Worm (Caenorhabditis elegans): ENCODE results near the gene mig-15.

mig-15 gene

DNA sequence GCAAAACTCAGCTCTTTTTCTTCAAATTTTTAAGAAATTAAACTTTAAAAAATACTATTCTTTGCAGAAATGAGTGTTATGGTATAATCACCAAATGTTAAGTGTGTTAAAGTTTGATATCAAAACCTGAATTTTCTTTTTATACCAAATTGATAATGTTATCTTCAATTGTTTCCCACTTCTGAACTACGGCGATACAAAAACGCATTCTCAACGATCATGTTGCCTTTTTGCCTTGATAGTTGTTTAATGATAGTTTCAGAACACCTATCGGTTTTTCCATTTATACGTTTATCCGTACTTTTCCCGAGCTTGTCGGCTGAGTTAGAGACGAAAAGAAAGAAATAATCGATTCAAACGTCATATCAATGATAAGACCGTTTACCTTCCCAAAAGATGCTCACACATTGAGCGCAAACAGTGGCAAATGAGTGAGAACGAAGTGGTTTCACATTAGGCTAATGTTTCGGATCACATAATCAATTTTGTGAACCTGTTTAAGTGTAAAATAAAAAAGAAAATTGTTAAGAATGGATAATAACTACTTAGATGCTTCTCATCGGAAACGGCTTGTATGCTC is 46.6 kb upstream of the mig-15 start, which contains the start of gene elt-4:
elt-4 (plus strand) TSS at position 530 of the 580 bp plus-strand sequence.
- TF ChIP-seq unc-55 (GFP tag; optimal IDR thresholded peaks at IDR 0.05) (no peak), gmeb-2 (tag; optimal IDR thresholded peaks at IDR 0.05) (no peak), ceh-24 (tag; optimal IDR thresholded peaks at IDR 0.05) (no peak), lim-6 (tag; optimal IDR thresholded peaks at IDR 0.05) (no peak), odd-2 (tag; optimal IDR thresholded peaks at IDR 0.05) (no peak)

DNA sequence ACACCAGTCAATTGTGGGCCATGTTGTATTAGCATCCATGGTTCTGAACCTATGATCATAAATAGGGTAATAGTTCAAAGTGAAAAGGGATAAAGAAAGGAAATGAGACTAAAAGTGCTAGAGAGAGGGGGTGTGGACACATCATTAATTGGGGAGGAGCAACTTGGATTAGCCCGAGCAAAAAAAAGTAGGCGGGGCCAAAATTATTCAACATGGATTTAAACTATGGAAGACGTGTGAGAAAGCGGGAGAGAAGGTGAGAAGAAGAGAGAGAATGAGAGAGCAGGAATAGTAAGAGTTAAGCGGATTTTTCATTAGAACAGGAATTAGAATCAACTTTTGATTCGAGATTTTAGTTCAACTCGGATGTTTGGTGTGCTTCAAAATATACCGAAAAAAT is 35.1 kb upstream of the mig-15 start, which contains the start of gene C39B10.1:
C39B10.1 (minus strand) TSS at position 101 of the 400 bp plus-strand sequence.
- TF ChIP-seq nfya-1 (tag; optimal IDR thresholded peaks at IDR 0.05) (no peak), elt-2 (tag; optimal IDR thresholded peaks at IDR 0.05) (no peak), tbx-2 (tag; optimal IDR thresholded peaks at IDR 0.05) (no peak), hlh-8 (tag; optimal IDR thresholded peaks at IDR 0.05) (no peak)

DNA sequence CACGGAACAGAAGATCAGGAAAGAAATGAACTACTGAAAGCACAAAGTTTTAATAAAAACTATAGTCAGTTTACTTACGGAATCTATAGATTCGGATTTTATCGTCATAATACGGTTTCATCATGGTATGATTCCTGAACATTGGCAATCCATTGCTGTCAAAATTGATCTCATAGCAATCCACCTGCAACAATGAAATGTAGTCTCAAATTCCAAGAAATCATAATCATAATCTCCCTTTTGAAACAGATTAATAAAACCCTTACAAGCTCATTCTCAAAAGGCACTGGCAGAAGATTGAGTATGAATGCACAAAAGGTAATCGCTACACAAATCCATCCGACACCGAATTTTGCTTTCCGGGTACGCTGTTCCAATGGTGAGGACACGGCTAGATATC is 33.9 kb upstream of the mig-15 start:
- TF ChIP-seq lin-11 (tag; optimal IDR thresholded peaks at IDR 0.05) = no peak

DNA sequence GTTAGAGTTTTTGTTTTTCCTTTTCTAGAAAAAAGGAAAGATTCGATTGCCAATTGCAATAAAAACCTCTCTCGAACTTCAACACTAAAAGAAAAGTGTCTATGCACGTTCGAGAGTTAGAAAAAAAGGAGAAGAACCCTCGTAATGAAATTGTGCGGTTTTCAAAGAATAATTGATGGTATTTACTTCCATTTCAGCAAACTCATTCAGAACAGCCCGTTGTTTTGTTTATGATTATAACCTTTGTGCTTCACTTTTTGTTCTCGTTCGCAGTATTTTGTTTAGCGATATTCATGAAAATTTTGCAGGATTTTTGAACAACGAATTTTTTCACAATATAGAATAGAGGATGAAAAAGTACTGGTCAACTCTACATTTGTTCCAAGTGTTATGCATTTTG is 25.5 kb upstream of the mig-15 start, which contains the start of gene lgc-41:
lgc-41 (plus strand) TSS at position 301 of the 400 bp plus-strand sequence.
- TF ChIP-seq ama-1 (optimal IDR thresholded peaks at IDR 0.05) = no peak
- TF ChIP-seq ceh-31 (tag; optimal IDR thresholded peaks at IDR 0.05) = no peak
- TF ChIP-seq hlh-15 (tag; optimal IDR thresholded peaks at IDR 0.05) = no peak
- TF ChIP-seq tbx-2 (tag; optimal IDR thresholded peaks at IDR 0.05) = no peak

DNA sequence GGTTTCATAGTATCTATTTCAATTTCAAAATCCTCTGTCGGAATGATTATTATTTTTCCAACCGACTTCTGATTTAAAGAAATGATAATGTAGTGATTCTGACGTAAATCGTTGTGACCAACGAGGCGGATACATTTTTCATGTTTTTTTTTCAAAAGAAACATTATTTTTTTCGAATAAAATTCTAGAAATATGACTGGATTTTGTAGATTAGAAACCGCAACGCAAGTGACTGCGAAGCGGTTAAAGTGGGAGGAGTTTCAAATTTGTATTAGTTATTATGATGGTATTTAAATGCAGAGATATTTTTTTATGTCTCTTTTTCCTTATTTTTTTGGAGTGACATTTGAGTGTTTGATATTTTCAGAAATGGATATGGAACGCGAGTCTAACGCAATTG is 18.5 kb upstream of the mig-15 start, which contains the start of gene C39B10.5:
C39B10.5 (plus strand) TSS at position 362 of the 400 bp plus-strand sequence.
- TF ChIP-seq C08G9.2 (tag; optimal IDR thresholded peaks at IDR 0.05) (no peak), F13H6.1 (tag; optimal IDR thresholded peaks at IDR 0.05) (no peak), unc-3 (GFP tag; conservative IDR thresholded peaks at IDR 0.05) (no peak), unc-3 (tag; optimal IDR thresholded peaks at IDR 0.05) (no peak), hlh-15 (tag; optimal IDR thresholded peaks at IDR 0.05) (no peak), lin-11 (tag; optimal IDR thresholded peaks at IDR 0.05) (no peak), che-1 (tag; optimal IDR thresholded peaks at IDR 0.05) (no peak), pqm-1 (tag; optimal IDR thresholded peaks at IDR 0.05) (no peak), pat-9 (tag; optimal IDR thresholded peaks at IDR 0.05) (no peak), ceh-22 (tag; optimal IDR thresholded peaks at IDR 0.05) (no peak), ceh-45 (GFP tag; IDR thresholded peaks at IDR 0.05) (no peak), ceh-6 (GFP tag; optimal IDR thresholded peaks at IDR 0.05) (no peak), ceh-14 (tag; optimal IDR thresholded peaks at IDR 0.05) (no peak), ceh-18 (tag; optimal IDR thresholded peaks at IDR 0.05) (no peak), rnt-1 (tag; optimal IDR thresholded peaks at IDR 0.05) (no peak)

DNA sequence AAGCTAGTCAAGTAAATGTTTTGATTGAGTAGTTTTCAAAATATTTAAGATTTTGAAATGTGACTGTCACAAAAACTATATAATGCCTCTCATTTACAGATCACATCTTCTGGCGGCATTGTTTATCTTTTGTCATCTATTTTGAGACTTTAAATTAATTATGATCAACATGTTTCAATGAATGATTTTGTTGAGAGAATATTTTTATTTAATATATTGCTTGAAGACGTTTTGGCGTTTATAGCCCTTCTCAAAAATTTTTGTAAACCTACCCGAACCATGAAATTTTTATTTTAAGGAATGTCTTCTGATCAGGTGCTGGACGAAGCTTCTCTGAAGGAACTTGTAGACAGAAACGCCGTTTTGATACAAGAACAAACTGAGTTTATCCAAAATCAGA is 16.2 kb upstream of the mig-15 start, which contains the start of gene C39B10.4:
C39B10.4 (plus strand) TSS at position 301 of the 400 bp plus-strand sequence.
- TF ChIP-seq dmd-4 (tag; optimal IDR thresholded peaks at IDR 0.05; ENCODE audit: borderline replicate concordance) (no peak), ceh-19 (GFP tag; optimal IDR thresholded peaks at IDR 0.05) (no peak), sox-4 (tag; optimal IDR thresholded peaks at IDR 0.05) (no peak), unc-55 (GFP tag; optimal IDR thresholded peaks at IDR 0.05) (no peak), mec-3 (tag; optimal IDR thresholded peaks at IDR 0.05; ENCODE audit: borderline replicate concordance) (no peak), fax-1 (tag; optimal IDR thresholded peaks at IDR 0.05) (no peak), rnt-1 (tag; optimal IDR thresholded peaks at IDR 0.05) (no peak), pag-3 (tag; optimal IDR thresholded peaks at IDR 0.05; ENCODE audit: borderline replicate concordance) (no peak), ceh-31 (tag; optimal IDR thresholded peaks at IDR 0.05) (no peak), fkh-6 (tag; optimal IDR thresholded peaks at IDR 0.05) (no peak), ceh-24 (tag; optimal IDR thresholded peaks at IDR 0.05) (no peak), elt-2 (tag; optimal IDR thresholded peaks at IDR 0.05) (no peak), pqm-1 (tag; optimal IDR thresholded peaks at IDR 0.05) (no peak)
